Fruit fly (Drosophila melanogaster) whole organism, embryonic: Measurements from ENCODE around the gene CG33203.

ENCODE experiments used
- Atf3 ChIP-seq: fragments of 200-800 bp; sonication (Bioruptor generic); optimal IDR thresholded peaks from 3 replicates; lab custom pipeline; 2016; ENCODE audit warnings: missing biosample characterization, missing genetic modification characterization
- Awh ChIP-seq: fragments of 200-800 bp; sonication (Bioruptor generic); IDR thresholded peaks from 2 replicates; pipeline ENCODE4, ENCODE4 v1.3.6; 2022; ENCODE audit warnings: missing biosample characterization, missing genetic modification characterization
- CG12155 ChIP-seq: fragments of 200-800 bp; sonication (Bioruptor generic); optimal IDR thresholded peaks from 3 replicates; lab custom pipeline; 2016; ENCODE audit warnings: missing biosample characterization, missing genetic modification characterization
- CG13894 ChIP-seq: fragments of 200-800 bp; sonication (Bioruptor generic); optimal IDR thresholded peaks from 3 replicates; lab custom pipeline; 2018; ENCODE audit warnings: missing biosample characterization, mild to moderate bottlenecking, missing genetic modification characterization, moderate library complexity
- CG15479 ChIP-seq: fragments of 200-800 bp; sonication (Bioruptor generic); optimal IDR thresholded peaks from 3 replicates; lab custom pipeline; 2019; ENCODE audit warnings: missing biosample characterization, mild to moderate bottlenecking, missing genetic modification characterization, moderate library complexity
- CG15514 ChIP-seq: fragments of 200-800 bp; sonication (Bioruptor generic); optimal IDR thresholded peaks from 3 replicates; lab custom pipeline; 2017; ENCODE audit warnings: missing biosample characterization, missing genetic modification characterization, mild to moderate bottlenecking, moderate library complexity, missing genetic modification reagents
- CG1602 ChIP-seq: fragments of 200-800 bp; sonication (Bioruptor generic); optimal IDR thresholded peaks from 3 replicates; lab custom pipeline; 2016; ENCODE audit warnings: missing biosample characterization, missing genetic modification characterization
- CG16863 ChIP-seq: fragments of 200-800 bp; sonication (Bioruptor generic); optimal IDR thresholded peaks from 3 replicates; lab custom pipeline; 2016; ENCODE audit warnings: missing biosample characterization, missing genetic modification characterization
- CG1832 ChIP-seq: fragments of 200-800 bp; sonication (Bioruptor generic); optimal IDR thresholded peaks from 2 replicates; lab custom pipeline; 2017; ENCODE audit warnings: missing biosample characterization, mild to moderate bottlenecking, missing genetic modification characterization, inconsistent platforms
- CG2199 ChIP-seq: fragments of 200-800 bp; sonication (Bioruptor generic); IDR thresholded peaks from 3 replicates; pipeline ENCODE4 v1.3.6; 2022; ENCODE audit warnings: missing biosample characterization, missing genetic modification characterization
- CG30431 ChIP-seq: fragments of 200-800 bp; sonication (Bioruptor generic); optimal IDR thresholded peaks from 2 replicates; lab custom pipeline; 2017; ENCODE audit warnings: missing biosample characterization, missing genetic modification characterization
- CG31224 ChIP-seq: fragments of 200-800 bp; sonication (Bioruptor generic); IDR thresholded peaks from 2 replicates; pipeline ENCODE4 v1.3.6; 2022; ENCODE audit warnings: missing biosample characterization, missing genetic modification characterization
- CG3163 ChIP-seq: fragments of 200-800 bp; sonication (Bioruptor generic); optimal IDR thresholded peaks from 3 replicates; lab custom pipeline; 2016; ENCODE audit warnings: missing biosample characterization, missing genetic modification characterization
- CG32767 ChIP-seq: fragments of 200-800 bp; sonication (Bioruptor generic); IDR thresholded peaks from 2 replicates; pipeline ENCODE4 v1.3.6; 2022; ENCODE audit warnings: missing biosample characterization, missing genetic modification characterization
- CG7745 ChIP-seq: fragments of 200-800 bp; sonication (Bioruptor generic); optimal IDR thresholded peaks from 2 replicates; lab custom pipeline; 2018; ENCODE audit warnings: missing biosample characterization, mild to moderate bottlenecking, missing genetic modification characterization, moderate library complexity
- CG8765 ChIP-seq: fragments of 200-800 bp; sonication (Bioruptor generic); IDR thresholded peaks from 2 replicates; pipeline ENCODE4 v1.3.6; 2022; ENCODE audit warnings: missing biosample characterization, missing genetic modification characterization
- CG9876 ChIP-seq: fragments of 200-800 bp; sonication (Bioruptor generic); optimal IDR thresholded peaks from 2 replicates; lab custom pipeline; 2016; ENCODE audit warnings: missing biosample characterization, missing genetic modification characterization
- D ChIP-seq, 2 experiments: fragments of 200-800 bp in 1 of 2; fragments of >200 bp in 1 of 2; sonication (Bioruptor generic) in 1 of 2; optimal IDR thresholded peaks; 2 replicates in 1 of 2; 3 replicates in 1 of 2; lab custom pipeline; 2017; ENCODE audit warnings: mild to moderate bottlenecking in 1 of 2, missing biosample characterization in 1 of 2, missing genetic modification characterization in 1 of 2, missing genetic modification reagents in 1 of 2
- Deaf1 ChIP-seq: fragments of 200-800 bp; optimal IDR thresholded peaks from 3 replicates; lab custom pipeline; 2019; ENCODE audit warnings: missing biosample characterization, mild to moderate bottlenecking, missing genetic modification characterization, moderate library complexity
- Dip2 ChIP-seq: fragments of 200-800 bp; sonication (Bioruptor generic); IDR thresholded peaks from 2 replicates; pipeline ENCODE4 v1.3.6; 2022; ENCODE audit warnings: missing biosample characterization, missing genetic modification characterization
- Doc3 ChIP-seq: fragments of 200-800 bp; sonication (Bioruptor generic); IDR thresholded peaks from 3 replicates; pipeline ENCODE4 v1.3.6; 2022; ENCODE audit warnings: missing biosample characterization, missing genetic modification characterization; ENCODE audit not compliant: partially characterized antibody
- ERR ChIP-seq: fragments of 200-800 bp; sonication (Bioruptor generic); optimal IDR thresholded peaks from 2 replicates; lab custom pipeline; 2016; ENCODE audit warnings: missing biosample characterization, missing genetic modification characterization
- Hr78 ChIP-seq, 2 experiments: fragments of 200-800 bp in 1 of 2; fragments of >200 bp in 1 of 2; sonication (Bioruptor generic) in 1 of 2; optimal IDR thresholded peaks; 2 replicates each; lab custom pipeline; 2017 to 2019; ENCODE audit warnings: missing biosample characterization in 2 of 2, missing genetic modification characterization in 2 of 2, mild to moderate bottlenecking in 1 of 2, moderate library complexity in 1 of 2
- Med ChIP-seq: fragments of 200-800 bp; sonication (Bioruptor generic); peaks from one replicate; lab custom pipeline; 2016; ENCODE audit warnings: missing biosample characterization, missing genetic modification characterization, mild to moderate bottlenecking, inconsistent platforms, moderate library complexity
- Meics ChIP-seq: fragments of 200-800 bp; sonication (Bioruptor generic); optimal IDR thresholded peaks from 2 replicates; lab custom pipeline; 2017; ENCODE audit warnings: missing biosample characterization, mild to moderate bottlenecking, missing genetic modification characterization
- Sry-β ChIP-seq: fragments of 200-800 bp; sonication (Bioruptor generic); optimal IDR thresholded peaks from 2 replicates; lab custom pipeline; 2018; ENCODE audit warnings: missing biosample characterization, mild to moderate bottlenecking, missing genetic modification characterization, moderate library complexity
- TFAM ChIP-seq: fragments of 200-800 bp; sonication (Bioruptor generic); optimal IDR thresholded peaks from 2 replicates; lab custom pipeline; 2017; ENCODE audit warnings: missing biosample characterization, missing genetic modification characterization, inconsistent platforms
- Vsx1 ChIP-seq: fragments of 200-800 bp; sonication (Bioruptor generic); optimal IDR thresholded peaks from 2 replicates; lab custom pipeline; 2017; ENCODE audit warnings: missing biosample characterization, mild to moderate bottlenecking, missing genetic modification characterization, missing genetic modification reagents
- abd-A ChIP-seq: fragments of 200-800 bp; sonication (Bioruptor generic); optimal IDR thresholded peaks from 3 replicates; lab custom pipeline; 2019; ENCODE audit warnings: missing biosample characterization, mild to moderate bottlenecking, missing genetic modification characterization, moderate library complexity
- ase ChIP-seq: fragments of 200-800 bp; sonication (Bioruptor generic); IDR thresholded peaks from 3 replicates; pipeline ENCODE4 v1.3.6; 2022; ENCODE audit warnings: missing biosample characterization, missing genetic modification characterization
- ato ChIP-seq: fragments of 200-800 bp; sonication (Bioruptor generic); IDR thresholded peaks from 2 replicates; pipeline ENCODE4 v1.3.6; 2022; ENCODE audit warnings: missing biosample characterization, missing genetic modification characterization; ENCODE audit not compliant: partially characterized antibody
- bcd ChIP-seq: fragments of 200-800 bp; sonication (Bioruptor generic); optimal IDR thresholded peaks from 2 replicates; lab custom pipeline; 2017; ENCODE audit warnings: missing biosample characterization, mild to moderate bottlenecking, missing genetic modification characterization
- crol ChIP-seq: fragments of 200-800 bp; sonication (Bioruptor generic); IDR thresholded peaks from 2 replicates; pipeline ENCODE4 v1.3.6; 2022; ENCODE audit warnings: missing biosample characterization, missing genetic modification characterization
- grn ChIP-seq: fragments of 200-800 bp; sonication (Bioruptor generic); optimal IDR thresholded peaks from 3 replicates; lab custom pipeline; 2017; ENCODE audit warnings: missing biosample characterization, missing genetic modification characterization
- hbn ChIP-seq: fragments of 200-800 bp; sonication (Bioruptor generic); IDR thresholded peaks from 2 replicates; pipeline ENCODE4 v1.3.6; 2022; ENCODE audit warnings: missing biosample characterization, missing genetic modification characterization; ENCODE audit not compliant: partially characterized antibody
- her ChIP-seq: fragments of 200-800 bp; sonication (Bioruptor generic); optimal IDR thresholded peaks from 2 replicates; lab custom pipeline; 2016; ENCODE audit warnings: missing biosample characterization, missing genetic modification characterization
- nom ChIP-seq: fragments of 200-800 bp; sonication (Bioruptor generic); optimal IDR thresholded peaks from 2 replicates; lab custom pipeline; 2017; ENCODE audit warnings: missing biosample characterization, missing genetic modification characterization, mild to moderate bottlenecking, moderate library complexity, missing genetic modification reagents
- pb ChIP-seq: fragments of 200-800 bp; sonication (Bioruptor generic); optimal IDR thresholded peaks from 3 replicates; lab custom pipeline; 2016; ENCODE audit warnings: missing biosample characterization, missing genetic modification characterization
- phol ChIP-seq: fragments of 200-800 bp; sonication (Bioruptor generic); optimal IDR thresholded peaks from 3 replicates; lab custom pipeline; 2018; ENCODE audit warnings: missing biosample characterization, mild to moderate bottlenecking, missing genetic modification characterization, moderate library complexity
- sens ChIP-seq: fragments of 200-800 bp; sonication (Bioruptor generic); peaks from one replicate; lab custom pipeline; 2016; ENCODE audit warnings: missing biosample characterization, missing genetic modification characterization
- so ChIP-seq: fragments of 200-800 bp; sonication (Bioruptor generic); IDR thresholded peaks from 3 replicates; pipeline ENCODE4 v1.3.6; 2022; ENCODE audit warnings: missing biosample characterization, missing genetic modification characterization
- sqz ChIP-seq: fragments of 200-800 bp; sonication (Bioruptor generic); optimal IDR thresholded peaks from 3 replicates; lab custom pipeline; 2018; ENCODE audit warnings: missing biosample characterization, mild to moderate bottlenecking, missing genetic modification characterization
- tap ChIP-seq: fragments of 200-800 bp; optimal IDR thresholded peaks from 3 replicates; lab custom pipeline; 2019; ENCODE audit warnings: missing biosample characterization, mild to moderate bottlenecking, missing genetic modification characterization, moderate library complexity
- trh ChIP-seq: fragments of 200-800 bp; sonication (Bioruptor generic); optimal IDR thresholded peaks from 2 replicates; lab custom pipeline; 2016; ENCODE audit warnings: missing biosample characterization, missing genetic modification characterization
- unc-4 ChIP-seq: fragments of 200-800 bp; sonication (Bioruptor generic); IDR thresholded peaks from 2 replicates; pipeline ENCODE4 v1.3.6; 2022; ENCODE audit warnings: missing biosample characterization, missing genetic modification characterization; ENCODE audit not compliant: partially characterized antibody
- vvl ChIP-seq: fragments of 200-800 bp; sonication (Bioruptor generic); IDR thresholded peaks from 2 replicates; pipeline ENCODE4 v1.3.6; 2022; ENCODE audit warnings: missing biosample characterization, missing genetic modification characterization
- yki ChIP-seq: fragments of >200 bp; optimal IDR thresholded peaks from 3 replicates; lab custom pipeline; 2018
- z ChIP-seq: fragments of 200-800 bp; sonication (Bioruptor generic); IDR thresholded peaks from 3 replicates; pipeline ENCODE4 v1.3.6; 2022; ENCODE audit warnings: missing biosample characterization, missing genetic modification characterization

CG33203 gene

dm6 chr3R:28861309-28862157 is 26.0 kb downstream of the CG33203 start (continued):
- peak; percentile 96 for TF ChIP-seq grn (GFP tag; lab: Kevin White, UChicago)
- TF ChIP-seq nom, result peak; percentile 17
- no peak for TF ChIP-seq ase
- TF ChIP-seq Doc3 (GFP tag; lab: Robert Waterston, UW), result peak; percentile 18; the same call in 1 of the 3 replicates
- peak; percentile 28 for TF ChIP-seq sens
- TF ChIP-seq z (GFP tag; lab: Robert Waterston, UW), result peak; percentile 71
- no peak for TF ChIP-seq CG12155 (GFP tag; lab: Kevin White, UChicago)
- TF ChIP-seq Vsx1 (GFP tag; lab: Kevin White, UChicago), result no peak
- peak; percentile 18 for TF ChIP-seq CG13894 (tag; lab: Kevin White, UChicago)
- TF ChIP-seq CG2199 (GFP tag; lab: Robert Waterston, UW), result peak; percentile 41; the same call in 1 of the 3 replicates
- no peak for TF ChIP-seq TFAM (GFP tag; lab: Kevin White, UChicago)
- TF ChIP-seq phol (tag; lab: Kevin White, UChicago), result peak; percentile 16
- peak; percentile 95 for TF ChIP-seq yki (lab: Kevin White, UChicago)
- TF ChIP-seq so, result peak; percentile 50; the same call in 1 of the 3 replicates
- peak; percentile 46 for TF ChIP-seq CG1832
- no peak for TF ChIP-seq CG8765 (GFP tag; lab: Robert Waterston, UW)
- peak; percentile 64 for TF ChIP-seq Deaf1 (tag; lab: Kevin White, UChicago)
- peak; percentile 2 for TF ChIP-seq Atf3 (GFP tag; lab: Kevin White, UChicago)
- TF ChIP-seq ERR (GFP tag; lab: Kevin White, UChicago), result no peak
- peak; percentile 97 for TF ChIP-seq CG15514 (GFP tag; lab: Kevin White, UChicago)
- TF ChIP-seq CG1602 (GFP tag; lab: Kevin White, UChicago), result no peak
- TF ChIP-seq CG16863 (GFP tag; lab: Kevin White, UChicago), result no peak
- no peak for TF ChIP-seq Dip2
- peak; percentile 16; the same call in 1 of the 2 replicates for TF ChIP-seq Awh
- TF ChIP-seq vvl (GFP tag; lab: Robert Waterston, UW), result peak; percentile 39; the same call in 1 of the 2 replicates
- TF ChIP-seq CG3163 (GFP tag; lab: Kevin White, UChicago), result no peak
- TF ChIP-seq CG32767 (GFP tag; lab: Robert Waterston, UW), result peak; percentile 23; the same call in 1 of the 2 replicates
- TF ChIP-seq hbn (GFP tag; lab: Robert Waterston, UW), result 0 out of 2 replicates have a peak, but pooled peaks have one; percentile 29
- no peak for TF ChIP-seq tap (tag; lab: Kevin White, UChicago)
- no peak for TF ChIP-seq pb
- TF ChIP-seq CG31224 (GFP tag; lab: Robert Waterston, UW), result no peak
- TF ChIP-seq unc-4 (GFP tag; lab: Robert Waterston, UW), result 0 out of 2 replicates have a peak, but pooled peaks have one; percentile 36

dm6 chr3R:28860582-28860981 is 26.9 kb downstream of the CG33203 start:
- TF ChIP-seq crol (GFP tag; lab: Robert Waterston, UW), result 0 out of 2 replicates have a peak, but pooled peaks have one; percentile 11
- TF ChIP-seq CG15479 (GFP tag; lab: Kevin White, UChicago), result peak; percentile 9
- TF ChIP-seq Sry-β, result no peak
- TF ChIP-seq D (optimal IDR thresholded peaks at IDR 0.05; lab: Kevin White, UChicago), result peak; percentile 18
- TF ChIP-seq D (GFP tag; optimal IDR thresholded peaks at IDR 0.05; lab: Kevin White, UChicago), result no peak
- no peak for TF ChIP-seq Hr78 (GFP tag; optimal IDR thresholded peaks at IDR 0.05; lab: Kevin White, UChicago)
- TF ChIP-seq sqz (GFP tag; lab: Kevin White, UChicago), result peak; percentile 9
- peak; percentile 70 for TF ChIP-seq CG7745 (tag; lab: Kevin White, UChicago)
- TF ChIP-seq sens, result peak; percentile 5
- TF ChIP-seq CG9876 (GFP tag; lab: Kevin White, UChicago), result no peak
- no peak for TF ChIP-seq her
- no peak for TF ChIP-seq Meics (GFP tag; lab: Kevin White, UChicago)
- TF ChIP-seq grn (GFP tag; lab: Kevin White, UChicago), result peak; percentile 51
- TF ChIP-seq bcd (GFP tag; lab: Kevin White, UChicago), result no peak
- TF ChIP-seq abd-A, result peak; percentile 28
- no peak for TF ChIP-seq trh (GFP tag; lab: Kevin White, UChicago)
- TF ChIP-seq CG2199 (GFP tag; lab: Robert Waterston, UW), result peak; percentile 53; the same call in 1 of the 3 replicates
- no peak for TF ChIP-seq ato (GFP tag; lab: Robert Waterston, UW)
- no peak for TF ChIP-seq CG30431
- peak; percentile 46 for TF ChIP-seq Med
- TF ChIP-seq, all 482 proteins: peak for 10
